Worm (Caenorhabditis elegans): ENCODE measurements around the gene tag-151.
A peak's percentile ranks its signal among the peaks of the same experiment; 100 is the strongest.

Gene tag-151

ce11 chrII:4753133-4753532 is 43.1 kb downstream of the tag-151 start, which contains the start of gene C27D9.1:
Gene C27D9.1 (plus strand): TSS chrII:4753413.
- TF ChIP-seq mdl-1 (tag; optimal IDR thresholded peaks at IDR 0.05): no peak
- TF ChIP-seq nhr-6 (tag; optimal IDR thresholded peaks at IDR 0.05): no peak
- TF ChIP-seq egl-27 (tag; optimal IDR thresholded peaks at IDR 0.05): no peak
- no peak for TF ChIP-seq ceh-82 (tag; optimal IDR thresholded peaks at IDR 0.05)
- no peak for TF ChIP-seq alr-1 (tag; optimal IDR thresholded peaks at IDR 0.05)
- TF ChIP-seq dmd-4 (tag; optimal IDR thresholded peaks at IDR 0.05): no peak
- no peak for TF ChIP-seq elt-3 (tag; optimal IDR thresholded peaks at IDR 0.05)
- TF ChIP-seq sma-3 (GFP tag; optimal IDR thresholded peaks at IDR 0.05): no peak
- no peak for TF ChIP-seq lsy-2 (tag; optimal IDR thresholded peaks at IDR 0.05)
- no peak for TF ChIP-seq gmeb-1 (tag; optimal IDR thresholded peaks at IDR 0.05)
- no peak for TF ChIP-seq nhr-129 (tag; optimal IDR thresholded peaks at IDR 0.05)
- no peak for TF ChIP-seq R02D3.7 (tag; optimal IDR thresholded peaks at IDR 0.05)
- no peak for TF ChIP-seq nhr-23 (tag; optimal IDR thresholded peaks at IDR 0.05)
- no peak for TF ChIP-seq nhr-237 (tag; optimal IDR thresholded peaks at IDR 0.05)

ce11 chrII:4755654-4756053 is 45.6 kb downstream of the tag-151 start:
- TF ChIP-seq unc-39 (tag; optimal IDR thresholded peaks at IDR 0.05): no peak
- no peak for TF ChIP-seq nhr-12 (tag; optimal IDR thresholded peaks at IDR 0.05)
- TF ChIP-seq nhr-237 (tag; optimal IDR thresholded peaks at IDR 0.05): no peak

- no peak for TF ChIP-seq blmp-1 (tag; optimal IDR thresholded peaks at IDR 0.05; ENCODE audit: insufficient read depth)
- no peak for TF ChIP-seq sma-9 (GFP tag; optimal IDR thresholded peaks at IDR 0.05)
- TF ChIP-seq sma-9 (tag; optimal IDR thresholded peaks at IDR 0.05): no peak
- TF ChIP-seq lin-13 (GFP tag; optimal IDR thresholded peaks at IDR 0.05): no peak
- no peak for TF ChIP-seq nhr-12 (tag; optimal IDR thresholded peaks at IDR 0.05)
- no peak for TF ChIP-seq R02D3.7 (tag; optimal IDR thresholded peaks at IDR 0.05)
- no peak for TF ChIP-seq elt-3 (tag; optimal IDR thresholded peaks at IDR 0.05)
- no peak for TF ChIP-seq ceh-16 (tag; optimal IDR thresholded peaks at IDR 0.05)
- no peak for TF ChIP-seq crh-2 (tag; optimal IDR thresholded peaks at IDR 0.05)
- no peak for TF ChIP-seq fos-1 (tag; optimal IDR thresholded peaks at IDR 0.05)
- TF ChIP-seq peb-1 (tag; optimal IDR thresholded peaks at IDR 0.05): no peak
- no peak for TF ChIP-seq sem-4 (tag; optimal IDR thresholded peaks at IDR 0.05)
- TF ChIP-seq nhr-23 (tag; optimal IDR thresholded peaks at IDR 0.05): no peak
- TF ChIP-seq nhr-129 (tag; optimal IDR thresholded peaks at IDR 0.05): no peak
- TF ChIP-seq unc-55 (GFP tag; optimal IDR thresholded peaks at IDR 0.05): no peak
- no peak for TF ChIP-seq aly-2 (tag; optimal IDR thresholded peaks at IDR 0.05)
Observed at ce11 chrII:4756751-4757150, 46.7 kb downstream of the tag-151 start, which contains the start of gene C27D9.2. Gene C27D9.2 (minus strand): TSS chrII:4756851.

ce11 chrII:4758462-4758861 is 48.4 kb downstream of the tag-151 start, which contains the start of gene F26G1.3:
Gene F26G1.3 (plus strand): TSS chrII:4758762.
- TF ChIP-seq C34F6.9 (tag; optimal IDR thresholded peaks at IDR 0.05) (no peak), nhr-10 (tag; optimal IDR thresholded peaks at IDR 0.05) (no peak), unc-39 (tag; optimal IDR thresholded peaks at IDR 0.05) (no peak), zag-1 (tag; optimal IDR thresholded peaks at IDR 0.05) (no peak), nhr-12 (tag; optimal IDR thresholded peaks at IDR 0.05) (no peak), mbf-1 (tag; optimal IDR thresholded peaks at IDR 0.05) (no peak), F13H6.1 (tag; optimal IDR thresholded peaks at IDR 0.05) (no peak), nhr-21 (tag; optimal IDR thresholded peaks at IDR 0.05) (no peak), unc-55 (GFP tag; optimal IDR thresholded peaks at IDR 0.05) (no peak), dmd-4 (tag; optimal IDR thresholded peaks at IDR 0.05) (no peak), nhr-23 (tag; optimal IDR thresholded peaks at IDR 0.05) (no peak), mdl-1 (tag; optimal IDR thresholded peaks at IDR 0.05) (no peak), nhr-6 (tag; optimal IDR thresholded peaks at IDR 0.05) (no peak), ZK546.5 (tag; optimal IDR thresholded peaks at IDR 0.05) (no peak), sem-4 (tag; optimal IDR thresholded peaks at IDR 0.05) (no peak), lin-39 (tag; optimal IDR thresholded peaks at IDR 0.05) (no peak), nhr-237 (tag; optimal IDR thresholded peaks at IDR 0.05) (no peak), nhr-77 (tag; optimal IDR thresholded peaks at IDR 0.05) (no peak), lsy-2 (tag; optimal IDR thresholded peaks at IDR 0.05) (no peak)

ce11 chrII:4759835-4760234 is 49.8 kb downstream of the tag-151 start:
- TF ChIP-seq ceh-82 (tag; optimal IDR thresholded peaks at IDR 0.05) (no peak), nhr-23 (tag; optimal IDR thresholded peaks at IDR 0.05) (no peak), unc-39 (tag; optimal IDR thresholded peaks at IDR 0.05) (no peak), ztf-11 (tag; optimal IDR thresholded peaks at IDR 0.05) (no peak), nhr-12 (tag; optimal IDR thresholded peaks at IDR 0.05) (no peak), nhr-237 (tag; optimal IDR thresholded peaks at IDR 0.05) (no peak), snpc-4 (tag; optimal IDR thresholded peaks at IDR 0.05) (no peak), nhr-25 (tag; optimal IDR thresholded peaks at IDR 0.05) (peak; percentile 79), elt-1 (tag; optimal IDR thresholded peaks at IDR 0.05) (no peak), sma-3 (GFP tag; optimal IDR thresholded peaks at IDR 0.05) (no peak), mdl-1 (tag; optimal IDR thresholded peaks at IDR 0.05) (no peak), ceh-16 (tag; optimal IDR thresholded peaks at IDR 0.05) (peak; percentile 54), crh-2 (tag; optimal IDR thresholded peaks at IDR 0.05) (peak; percentile 15)

Data from whole organism, L2 larva.